Worm (Caenorhabditis elegans): Measurements from ENCODE around the gene F01F1.14.

DNA sequence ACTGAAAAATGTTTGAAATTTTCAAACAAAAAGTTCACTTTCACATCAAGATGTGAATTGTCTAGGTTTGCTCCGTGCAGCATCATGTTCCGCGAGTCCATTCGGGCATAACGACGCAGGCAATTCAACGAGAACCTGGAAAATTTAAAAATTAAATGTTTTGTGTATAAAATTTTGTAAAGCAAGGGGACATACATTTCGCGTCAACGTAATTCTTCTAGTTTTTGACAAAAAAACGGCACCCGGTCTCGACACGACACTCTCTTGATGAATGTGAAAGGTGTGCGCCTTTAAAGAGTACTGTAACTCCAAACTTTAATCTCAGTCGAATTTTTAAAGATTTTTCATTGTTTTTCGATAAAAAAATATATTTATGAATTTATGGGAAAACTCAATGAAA is 48.7 kb downstream of the F01F1.14 start, which contains the start of gene R12B2.6:
- no peak for TF ChIP-seq T22C8.4 (GFP tag; IDR thresholded peaks at IDR 0.05)
- no peak for TF ChIP-seq flt-1 (GFP tag; IDR thresholded peaks at IDR 0.05)
- no peak for TF ChIP-seq klf-2 (GFP tag; conservative IDR thresholded peaks at IDR 0.05)
- TF ChIP-seq ztf-29 (GFP tag; IDR thresholded peaks at IDR 0.05): no peak
- no peak for TF ChIP-seq med-1 (GFP tag; optimal IDR thresholded peaks at IDR 0.05; ENCODE audit: insufficient read depth)
- no peak for TF ChIP-seq ref-1 (GFP tag; conservative IDR thresholded peaks at IDR 0.05)

Measured in whole organism, midembryonic.